Worm (Caenorhabditis elegans) whole organism, L1 larva: ENCODE data around the gene F53A2.9.

Experiments
- C04F5.9 ChIP-seq: sonication (generic microtip); optimal IDR thresholded peaks from 2 replicates; lab custom pipeline; 2016; ENCODE audit warnings: missing genetic modification characterization, missing compliant biosample characterization
- C16A3.4 ChIP-seq: fragments of 150-350 bp; optimal IDR thresholded peaks from 2 replicates; lab custom pipeline; 2014; ENCODE audit warnings: missing biosample characterization, missing genetic modification characterization
- F16B12.6 ChIP-seq: fragments of 150-350 bp; optimal IDR thresholded peaks from 2 replicates; lab custom pipeline; 2014; ENCODE audit warnings: missing biosample characterization, missing genetic modification characterization
- alr-1 ChIP-seq: fragments of 200-800 bp; sonication (Bioruptor generic); optimal IDR thresholded peaks from 2 replicates; lab custom pipeline; 2018; ENCODE audit warnings: borderline replicate concordance, mild to moderate bottlenecking, missing genetic modification characterization, missing compliant biosample characterization
- ceh-82 ChIP-seq, 3 experiments: fragments of 150-350 bp in 1 of 3; sonication (generic microtip) in 2 of 3; optimal IDR thresholded peaks; 2 replicates each; lab custom pipeline; 2014 to 2017; ENCODE audit warnings: missing biosample characterization in 3 of 3, missing genetic modification characterization in 3 of 3
- ceh-90 ChIP-seq: sonication (generic microtip); optimal IDR thresholded peaks from 2 replicates; lab custom pipeline; 2016; ENCODE audit warnings: missing genetic modification characterization, missing compliant biosample characterization
- dpl-1 ChIP-seq, 3 experiments: fragments of 150-350 bp in 2 of 3; sonication (generic microtip) in 1 of 3; optimal IDR thresholded peaks; 2 replicates each; lab custom pipeline; 2014 to 2017; ENCODE audit warnings: missing biosample characterization in 3 of 3, missing genetic modification characterization in 3 of 3, missing genetic modification reagents in 3 of 3
- dsc-1 ChIP-seq: sonication (generic microtip); optimal IDR thresholded peaks from 2 replicates; lab custom pipeline; 2016; ENCODE audit warnings: mild to moderate bottlenecking, missing genetic modification characterization, missing compliant biosample characterization
- efl-1 ChIP-seq, 4 experiments: fragments of 150-350 bp; optimal IDR thresholded peaks in 3 of 4; peaks in 1 of 4; 1 replicate in 1 of 4; 2 replicates in 3 of 4; lab custom pipeline; 2014; ENCODE audit warnings: missing biosample characterization in 2 of 4, missing genetic modification characterization in 2 of 4, missing genetic modification reagents in 2 of 4
- efl-3 ChIP-seq: fragments of 200-800 bp; sonication (Bioruptor generic); optimal IDR thresholded peaks from 2 replicates; lab custom pipeline; 2018; ENCODE audit warnings: mild to moderate bottlenecking, missing genetic modification characterization, missing compliant biosample characterization
- egl-13 ChIP-seq: sonication (generic microtip); optimal IDR thresholded peaks from 2 replicates; lab custom pipeline; 2016; ENCODE audit warnings: missing genotype, missing genetic modification reagents, missing genetic modification characterization, missing compliant biosample characterization
- fkh-8 ChIP-seq: sonication (generic microtip); optimal IDR thresholded peaks from 2 replicates; lab custom pipeline; 2016; ENCODE audit warnings: mild to moderate bottlenecking, missing genetic modification characterization, missing compliant biosample characterization
- hlh-17 ChIP-seq: fragments of 200-800 bp; sonication (Bioruptor generic); optimal IDR thresholded peaks from 2 replicates; lab custom pipeline; 2018; ENCODE audit warnings: missing genetic modification characterization, mild to moderate bottlenecking, missing compliant biosample characterization, moderate library complexity, borderline replicate concordance
- irx-1 ChIP-seq: sonication (generic microtip); optimal IDR thresholded peaks from 2 replicates; lab custom pipeline; 2016; ENCODE audit warnings: missing genetic modification characterization, missing compliant biosample characterization
- isw-1 ChIP-seq: fragments of 200-800 bp; sonication (Bioruptor generic); IDR thresholded peaks from 2 replicates; pipeline ENCODE4 v1.3.6; 2022; ENCODE audit warnings: missing genetic modification characterization, missing compliant biosample characterization
- lin-13 ChIP-seq: fragments of 150-350 bp; optimal IDR thresholded peaks from 2 replicates; lab custom pipeline; 2014; ENCODE audit warnings: missing biosample characterization, missing genetic modification reagents, missing genetic modification characterization
- lin-15B ChIP-seq: fragments of 150-350 bp; sonication (generic microtip); optimal IDR thresholded peaks from 3 replicates; lab custom pipeline; 2014; ENCODE audit warnings: missing biosample characterization, missing genetic modification characterization
- lin-35 ChIP-seq, 2 experiments: fragments of 150-350 bp; optimal IDR thresholded peaks; 2 replicates each; lab custom pipeline; 2014; ENCODE audit warnings: missing biosample characterization in 2 of 2, missing genetic modification characterization in 2 of 2, missing genetic modification reagents in 2 of 2
- lsy-2 ChIP-seq, 2 experiments: fragments of 150-350 bp; optimal IDR thresholded peaks; 2 replicates each; lab custom pipeline; 2014; ENCODE audit warnings: missing biosample characterization in 2 of 2, missing genetic modification characterization in 2 of 2
- mab-9 ChIP-seq: fragments of 200-800 bp; sonication (Bioruptor generic); IDR thresholded peaks from 2 replicates; pipeline ENCODE4 v1.3.6; 2022; ENCODE audit warnings: missing genetic modification reagents, missing genetic modification characterization, missing compliant biosample characterization
- mdl-1 ChIP-seq, 2 experiments: fragments of 150-350 bp; optimal IDR thresholded peaks; 2 replicates each; lab custom pipeline; 2014 to 2017; ENCODE audit warnings: missing biosample characterization in 2 of 2, missing genetic modification characterization in 2 of 2, inconsistent platforms in 1 of 2
- mep-1 ChIP-seq: fragments of 150-350 bp; optimal IDR thresholded peaks from 2 replicates; lab custom pipeline; 2014; ENCODE audit warnings: missing biosample characterization, missing genetic modification characterization
- nhr-11 ChIP-seq: fragments of 150-350 bp; optimal IDR thresholded peaks from 2 replicates; lab custom pipeline; 2014; ENCODE audit warnings: missing biosample characterization, missing genetic modification characterization
- nhr-19 ChIP-seq: fragments of 200-800 bp; sonication (Bioruptor generic); conservative IDR thresholded peaks from 2 replicates; pipeline ENCODE4 v1.3.6; 2022; ENCODE audit warnings: missing genetic modification characterization, missing compliant biosample characterization
- nhr-20 ChIP-seq: sonication (generic microtip); optimal IDR thresholded peaks from 2 replicates; lab custom pipeline; 2016; ENCODE audit warnings: mild to moderate bottlenecking, missing genetic modification characterization, missing compliant biosample characterization
- nhr-47 ChIP-seq: sonication (generic microtip); optimal IDR thresholded peaks from 2 replicates; lab custom pipeline; 2016; ENCODE audit warnings: mild to moderate bottlenecking, missing genetic modification characterization, moderate library complexity, missing compliant biosample characterization
- nhr-71 ChIP-seq: sonication (generic microtip); optimal IDR thresholded peaks from 2 replicates; lab custom pipeline; 2016; ENCODE audit warnings: mild to moderate bottlenecking, missing genetic modification characterization, moderate library complexity, missing compliant biosample characterization
- nhr-77 ChIP-seq: fragments of 150-350 bp; optimal IDR thresholded peaks from 2 replicates; lab custom pipeline; 2014; ENCODE audit warnings: missing biosample characterization, missing genetic modification characterization
- nhr-85 ChIP-seq: sonication (generic microtip); peaks from one replicate; lab custom pipeline; 2016; ENCODE audit warnings: missing genetic modification characterization, inconsistent platforms, missing compliant biosample characterization
- nhr-90 ChIP-seq: sonication (generic microtip); optimal IDR thresholded peaks from 2 replicates; lab custom pipeline; 2016; ENCODE audit warnings: mild to moderate bottlenecking, missing genetic modification characterization, missing compliant biosample characterization; ENCODE audit not compliant: poor library complexity
- pag-3 ChIP-seq: sonication (generic microtip); optimal IDR thresholded peaks from 2 replicates; lab custom pipeline; 2017; ENCODE audit warnings: missing genetic modification characterization, mild to moderate bottlenecking, missing compliant biosample characterization, antibody characterized with exemption, borderline replicate concordance; ENCODE audit not compliant: insufficient read depth
- rnt-1 ChIP-seq: sonication (generic microtip); optimal IDR thresholded peaks from 2 replicates; lab custom pipeline; 2016; ENCODE audit warnings: mild to moderate bottlenecking, missing genetic modification characterization, moderate library complexity, missing compliant biosample characterization
- skn-1 ChIP-seq: fragments of 150-350 bp; optimal IDR thresholded peaks from 2 replicates; lab custom pipeline; 2014; ENCODE audit warnings: missing biosample characterization, missing genetic modification characterization
- snpc-4 ChIP-seq: fragments of 150-350 bp; optimal IDR thresholded peaks from 2 replicates; lab custom pipeline; 2014; ENCODE audit warnings: missing biosample characterization, missing genetic modification characterization
- snu-23 ChIP-seq: sonication (generic microtip); optimal IDR thresholded peaks from 2 replicates; lab custom pipeline; 2016; ENCODE audit warnings: missing genetic modification characterization, missing compliant biosample characterization
- sptf-1 ChIP-seq: fragments of 150-350 bp; optimal IDR thresholded peaks from 2 replicates; lab custom pipeline; 2014; ENCODE audit warnings: missing biosample characterization, missing genetic modification characterization
- swsn-7 ChIP-seq: sonication (generic microtip); optimal IDR thresholded peaks from 2 replicates; lab custom pipeline; 2016; ENCODE audit warnings: missing genetic modification characterization, missing compliant biosample characterization
- tbx-2 ChIP-seq: sonication (generic microtip); optimal IDR thresholded peaks from 2 replicates; lab custom pipeline; 2016; ENCODE audit warnings: missing genetic modification characterization, missing compliant biosample characterization
- unc-130 ChIP-seq: fragments of 150-350 bp; optimal IDR thresholded peaks from 2 replicates; lab custom pipeline; 2017; ENCODE audit warnings: missing biosample characterization, missing genetic modification characterization, inconsistent platforms
- unc-86 ChIP-seq: sonication (generic microtip); optimal IDR thresholded peaks from 2 replicates; lab custom pipeline; 2016; ENCODE audit warnings: missing genetic modification characterization, missing compliant biosample characterization
- xbp-1 ChIP-seq: sonication (generic microtip); optimal IDR thresholded peaks from 2 replicates; lab custom pipeline; 2016; ENCODE audit warnings: missing genetic modification characterization, missing compliant biosample characterization

F53A2.9 gene

DNA sequence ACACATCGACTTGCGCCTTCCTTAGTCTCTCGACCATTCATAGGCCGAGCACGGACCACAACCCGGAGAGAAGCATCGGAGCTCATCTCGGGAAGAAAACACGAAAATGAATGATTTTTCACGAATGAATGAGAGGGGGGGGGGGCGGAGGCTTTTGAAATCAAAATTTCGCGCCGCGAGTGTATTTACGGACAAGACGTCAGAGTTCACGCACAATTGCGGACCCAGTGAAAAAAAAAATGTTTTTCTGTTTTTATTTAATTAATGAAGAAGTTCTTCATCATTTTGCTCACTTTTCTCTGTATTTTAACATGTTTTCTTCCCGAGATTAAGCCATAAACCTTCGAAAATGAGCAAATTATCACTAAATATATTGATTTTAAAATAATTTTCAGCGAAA is 52.0 kb downstream of the F53A2.9 start, which contains the start of the genes klp-19 and slc-36.1:
Gene klp-19, minus strand, starts transcription at position 153 of the 400 bp plus-strand sequence.
Gene slc-36.1, plus strand, starts transcription at position 396 of the 400 bp plus-strand sequence.
- TF ChIP-seq nhr-47 (tag; lab: Kevin White, UChicago) (peak; percentile 60), dpl-1 (GFP tag; optimal IDR thresholded peaks at IDR 0.05; lab: Kevin White, UChicago) (peak; percentile 83 to 88 (median 84)), efl-1 (optimal IDR thresholded peaks at IDR 0.05; lab: Kevin White, UChicago) (peak; percentile 76 to 83), efl-1 (GFP tag; optimal IDR thresholded peaks at IDR 0.05 in 1 of 2; lab: Kevin White, UChicago) (peak; percentile 88 to 98), ceh-90 (tag; lab: Kevin White, UChicago) (no peak), alr-1 (no peak), C04F5.9 (tag; lab: Kevin White, UChicago) (peak; percentile 30), tbx-2 (peak; percentile 35), nhr-19 (GFP tag; lab: Robert Waterston, UW) (peak; percentile 19; the same call in 1 of the 2 replicates), C16A3.4 (tag; lab: Kevin White, UChicago) (no peak), skn-1 (tag; lab: Kevin White, UChicago) (peak; percentile 31), nhr-11 (tag; lab: Kevin White, UChicago) (no peak), sptf-1 (tag; lab: Kevin White, UChicago) (no peak), nhr-85 (tag; lab: Kevin White, UChicago) (peak; percentile 46), mep-1 (tag; lab: Kevin White, UChicago) (peak; percentile 74), swsn-7 (tag; lab: Kevin White, UChicago) (peak; percentile 53), xbp-1 (tag; lab: Kevin White, UChicago) (peak; percentile 34), nhr-20 (peak; percentile 32), ceh-82 (tag; optimal IDR thresholded peaks at IDR 0.05; lab: Kevin White, UChicago) (peak in 2 of 3 experiments; percentile 27 to 47), lin-15B (tag; lab: Kevin White, UChicago) (peak; percentile 41), dsc-1 (tag; lab: Kevin White, UChicago) (peak; percentile 42), mdl-1 (tag; optimal IDR thresholded peaks at IDR 0.05; lab: Kevin White, UChicago) (peak in 1 of 2 experiments; percentile 17), irx-1 (tag; lab: Kevin White, UChicago) (peak; percentile 38), snu-23 (peak; percentile 66), nhr-90 (tag; lab: Kevin White, UChicago) (peak; percentile 13), efl-3 (no peak), snpc-4 (tag; lab: Kevin White, UChicago) (no peak), egl-13 (tag; lab: Kevin White, UChicago) (no peak), isw-1 (GFP tag; lab: Robert Waterston, UW) (peak; percentile 29), lsy-2 (tag; optimal IDR thresholded peaks at IDR 0.05; lab: Kevin White, UChicago) (peak; percentile 62 to 68), pag-3 (peak; percentile 22), unc-86 (tag; lab: Kevin White, UChicago) (peak; percentile 42), fkh-8 (tag; lab: Kevin White, UChicago) (peak; percentile 27), lin-13 (peak; percentile 12), hlh-17 (no peak), nhr-71 (tag; lab: Kevin White, UChicago) (peak; percentile 67), nhr-77 (tag; lab: Kevin White, UChicago) (no peak), rnt-1 (tag; lab: Kevin White, UChicago) (no peak), F16B12.6 (tag; lab: Kevin White, UChicago) (peak; percentile 91), mab-9 (GFP tag; lab: Robert Waterston, UW) (no peak; the same call in 1 of the 2 replicates), lin-35 (GFP tag; optimal IDR thresholded peaks at IDR 0.05; lab: Kevin White, UChicago) (peak; percentile 86 to 87), unc-130 (tag; lab: Kevin White, UChicago) (peak; percentile 17)
